Worm (Caenorhabditis elegans) whole organism, midembryonic: ENCODE data around the gene F13C5.3.

Experiments
- T22C8.4 ChIP-seq: fragments of 200-800 bp; sonication (Bioruptor generic); IDR thresholded peaks from 2 replicates; pipeline ENCODE4 v1.3.6; 2022; ENCODE audit warnings: missing genetic modification characterization, missing compliant biosample characterization
- cog-1 ChIP-seq: sonication (generic microtip); optimal IDR thresholded peaks from 2 replicates; lab custom pipeline; 2016; ENCODE audit warnings: missing genetic modification characterization, missing compliant biosample characterization
- flt-1 ChIP-seq: fragments of 200-800 bp; sonication (Bioruptor generic); IDR thresholded peaks from 2 replicates; pipeline ENCODE4 v1.3.6; 2022; ENCODE audit warnings: missing genetic modification characterization, missing compliant biosample characterization
- tab-1 ChIP-seq: fragments of 200-800 bp; sonication (Bioruptor generic); IDR thresholded peaks from 2 replicates; pipeline ENCODE4 v1.3.6; 2022; ENCODE audit warnings: missing genetic modification characterization, missing compliant biosample characterization
- ztf-23 ChIP-seq: fragments of 200-800 bp; sonication (Bioruptor generic); IDR thresholded peaks from 2 replicates; pipeline ENCODE4 v1.3.6; 2022; ENCODE audit warnings: missing genetic modification reagents, missing genetic modification characterization, missing compliant biosample characterization
- ztf-29 ChIP-seq: fragments of 200-800 bp; sonication (Bioruptor generic); IDR thresholded peaks from 2 replicates; pipeline ENCODE4 v1.3.6; 2022; ENCODE audit warnings: missing genetic modification reagents, missing genetic modification characterization, missing compliant biosample characterization

DNA sequence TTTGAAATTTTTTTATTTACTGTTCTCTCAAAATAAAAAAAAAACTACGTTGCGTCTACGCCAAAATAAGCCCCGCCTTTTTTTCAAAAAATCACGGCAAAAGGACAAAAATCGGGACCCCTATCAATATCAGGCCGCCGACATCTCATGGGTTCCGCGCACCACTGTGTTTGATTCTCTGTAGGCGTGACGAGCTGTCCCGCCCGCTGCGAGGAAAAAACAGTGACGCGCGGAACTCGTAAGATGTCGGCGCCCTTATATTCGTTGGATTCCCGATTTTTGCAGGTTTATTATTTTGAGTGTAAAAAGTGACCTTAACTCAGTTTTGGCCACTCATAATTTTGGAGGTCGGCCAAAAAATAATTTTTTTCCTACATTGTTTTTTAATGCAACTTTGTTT, 28.0 kb downstream of the F13C5.3 start:
- no peak for TF ChIP-seq flt-1 (GFP tag; lab: Robert Waterston, UW)
- TF ChIP-seq tab-1, result no peak
- TF ChIP-seq cog-1 (tag; lab: Kevin White, UChicago), result no peak
- TF ChIP-seq ztf-29 (GFP tag; lab: Robert Waterston, UW), result no peak
- no peak for TF ChIP-seq T22C8.4 (GFP tag; lab: Robert Waterston, UW)
- no peak for TF ChIP-seq ztf-23
